Fruit fly (Drosophila melanogaster) whole organism, adult: ENCODE measurements around the gene TTLL1B.

Experiments
- CG11617 ChIP-seq: fragments of 200-800 bp; sonication (Bioruptor generic); optimal IDR thresholded peaks from 2 replicates; lab custom pipeline; 2017; ENCODE audit warnings: mild to moderate bottlenecking, missing biosample characterization, missing genetic modification reagents, missing genetic modification characterization
- CG12768 ChIP-seq: fragments of 200-800 bp; sonication (Bioruptor generic); optimal IDR thresholded peaks from 2 replicates; lab custom pipeline; 2017; ENCODE audit warnings: missing biosample characterization, missing genetic modification characterization, mild to moderate bottlenecking, moderate library complexity, missing genetic modification reagents
- CG14711 ChIP-seq: fragments of 200-800 bp; sonication (Bioruptor generic); optimal IDR thresholded peaks from 2 replicates; lab custom pipeline; 2018; ENCODE audit warnings: missing biosample characterization, mild to moderate bottlenecking, missing genetic modification characterization, moderate library complexity
- CG7045 ChIP-seq: fragments of 200-800 bp; sonication (Bioruptor generic); optimal IDR thresholded peaks from 2 replicates; lab custom pipeline; 2017; ENCODE audit warnings: missing biosample characterization, mild to moderate bottlenecking, missing genetic modification characterization
- cic ChIP-seq: fragments of 200-800 bp; sonication (Bioruptor generic); optimal IDR thresholded peaks from 2 replicates; lab custom pipeline; 2017; ENCODE audit warnings: missing biosample characterization, mild to moderate bottlenecking, missing genetic modification characterization, moderate library complexity
- cnc ChIP-seq, 2 experiments: fragments of >200 bp; optimal IDR thresholded peaks; 2 replicates each; lab custom pipeline; 2017
- kay ChIP-seq: fragments of 200-800 bp; sonication (Bioruptor generic); peaks from one replicate; lab custom pipeline; 2016; ENCODE audit warnings: missing biosample characterization, missing genetic modification characterization, borderline replicate concordance
- tj ChIP-seq: fragments of 200-800 bp; sonication (Bioruptor generic); optimal IDR thresholded peaks from 3 replicates; lab custom pipeline; 2017; ENCODE audit warnings: missing biosample characterization, mild to moderate bottlenecking, missing genetic modification characterization, moderate library complexity
- toe ChIP-seq: fragments of 200-800 bp; sonication (Bioruptor generic); optimal IDR thresholded peaks from 2 replicates; lab custom pipeline; 2016; ENCODE audit warnings: missing biosample characterization, missing genetic modification characterization

DNA sequence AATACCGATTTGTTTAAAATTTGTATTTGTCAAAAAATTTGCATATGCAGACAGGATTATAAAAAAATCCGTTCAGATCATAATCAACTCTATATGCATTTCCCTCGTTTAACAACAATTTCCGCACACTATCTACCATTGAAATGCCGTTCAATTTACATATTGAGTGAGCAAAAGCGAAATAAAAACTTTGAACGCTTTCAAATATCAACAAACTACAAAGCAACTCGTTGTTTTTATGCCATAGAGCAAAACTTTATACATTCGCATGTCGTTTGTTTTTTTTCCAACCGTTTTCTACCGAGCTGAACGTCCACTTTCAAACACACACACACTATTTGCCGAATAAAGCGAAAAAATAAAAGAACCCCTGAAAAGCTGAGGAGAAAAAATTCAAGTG, at the start of gene TTLL1B:
- no peak for TF ChIP-seq CG12768 (GFP tag; lab: Kevin White, UChicago)
- TF ChIP-seq tj (GFP tag; lab: Kevin White, UChicago) = no peak
- TF ChIP-seq cic (GFP tag; lab: Kevin White, UChicago) = no peak
- TF ChIP-seq kay (GFP tag; lab: Kevin White, UChicago) = no peak
- TF ChIP-seq CG14711 (tag; lab: Kevin White, UChicago) = no peak
- no peak for TF ChIP-seq cnc (optimal IDR thresholded peaks at IDR 0.05; lab: Kevin White, UChicago)
- no peak for TF ChIP-seq CG7045 (GFP tag; lab: Kevin White, UChicago)
- TF ChIP-seq CG11617 = no peak
- TF ChIP-seq toe (GFP tag; lab: Kevin White, UChicago) = no peak
